Fruit fly (Drosophila melanogaster) whole organism, prepupa: Measurements from ENCODE around the gene Dlip2.

Experiments used
- Blimp-1 ChIP-seq: fragments of 200-800 bp; sonication (Bioruptor generic); optimal IDR thresholded peaks from 3 replicates; lab custom pipeline; 2017; ENCODE audit warnings: missing biosample characterization, missing genetic modification characterization, mild to moderate bottlenecking, moderate library complexity, missing genetic modification reagents
- CG10669 ChIP-seq: fragments of 200-800 bp; sonication (Bioruptor generic); optimal IDR thresholded peaks from 3 replicates; lab custom pipeline; 2018; ENCODE audit warnings: missing biosample characterization, mild to moderate bottlenecking, missing genetic modification characterization, moderate library complexity
- CG11902 ChIP-seq: fragments of 200-800 bp; sonication (Bioruptor generic); optimal IDR thresholded peaks from 3 replicates; lab custom pipeline; 2016; ENCODE audit warnings: missing biosample characterization, missing genetic modification characterization
- CG15336 ChIP-seq: fragments of 200-800 bp; sonication (Bioruptor generic); IDR thresholded peaks from 2 replicates; pipeline ENCODE4 v1.3.6; 2022; ENCODE audit warnings: missing biosample characterization, missing genetic modification characterization
- CG1621 ChIP-seq: fragments of 200-800 bp; sonication (Bioruptor generic); optimal IDR thresholded peaks from 3 replicates; lab custom pipeline; 2018; ENCODE audit warnings: missing biosample characterization, mild to moderate bottlenecking, missing genetic modification characterization
- CG16779 ChIP-seq: fragments of 200-800 bp; sonication (Bioruptor generic); optimal IDR thresholded peaks from 3 replicates; lab custom pipeline; 2017; ENCODE audit warnings: missing biosample characterization, mild to moderate bottlenecking, missing genetic modification characterization
- CG3032 ChIP-seq: fragments of 200-800 bp; optimal IDR thresholded peaks from 2 replicates; lab custom pipeline; 2019; ENCODE audit warnings: missing biosample characterization, mild to moderate bottlenecking, missing genetic modification characterization, moderate library complexity
- CG31627 ChIP-seq: fragments of 200-800 bp; sonication (Bioruptor generic); optimal IDR thresholded peaks from 3 replicates; lab custom pipeline; 2016; ENCODE audit warnings: missing biosample characterization, missing genetic modification characterization
- CG32006 ChIP-seq: fragments of 200-800 bp; sonication (Bioruptor generic); optimal IDR thresholded peaks from 3 replicates; lab custom pipeline; 2017; ENCODE audit warnings: missing biosample characterization, mild to moderate bottlenecking, missing genetic modification characterization
- CG34406 ChIP-seq: fragments of 200-800 bp; sonication (Bioruptor generic); optimal IDR thresholded peaks from 3 replicates; lab custom pipeline; 2016; ENCODE audit warnings: missing biosample characterization, missing genetic modification characterization
- CG3919 ChIP-seq: fragments of 200-800 bp; sonication (Bioruptor generic); optimal IDR thresholded peaks from 3 replicates; lab custom pipeline; 2016; ENCODE audit warnings: missing biosample characterization, missing genetic modification characterization
- CG6163 ChIP-seq: fragments of 200-800 bp; sonication (Bioruptor generic); IDR thresholded peaks from 3 replicates; pipeline ENCODE4 v1.3.6; 2022; ENCODE audit warnings: missing biosample characterization, missing genetic modification characterization
- CG6276 ChIP-seq: fragments of 200-800 bp; sonication (Bioruptor generic); optimal IDR thresholded peaks from 2 replicates; lab custom pipeline; 2017; ENCODE audit warnings: missing biosample characterization, mild to moderate bottlenecking, missing genetic modification characterization
- CG6792 ChIP-seq: fragments of 200-800 bp; sonication (Bioruptor generic); optimal IDR thresholded peaks from 3 replicates; lab custom pipeline; 2016; ENCODE audit warnings: missing biosample characterization, missing genetic modification characterization
- CG6808 ChIP-seq: fragments of 200-800 bp; sonication (Bioruptor generic); optimal IDR thresholded peaks from 3 replicates; lab custom pipeline; 2017; ENCODE audit warnings: missing biosample characterization, missing genetic modification characterization, mild to moderate bottlenecking, moderate library complexity, missing genetic modification reagents
- CG6854 ChIP-seq: fragments of 200-800 bp; sonication (Bioruptor generic); optimal IDR thresholded peaks from 2 replicates; lab custom pipeline; 2017; ENCODE audit warnings: missing biosample characterization, mild to moderate bottlenecking, missing genetic modification characterization
- CG7368 ChIP-seq: fragments of 200-800 bp; sonication (Bioruptor generic); optimal IDR thresholded peaks from 3 replicates; lab custom pipeline; 2016; ENCODE audit warnings: missing biosample characterization, missing genetic modification characterization
- CG8119 ChIP-seq: fragments of 200-800 bp; sonication (Bioruptor generic); IDR thresholded peaks from 3 replicates; pipeline ENCODE4 v1.3.6; 2022; ENCODE audit warnings: missing biosample characterization, missing genetic modification characterization
- CG8319 ChIP-seq: fragments of 200-800 bp; sonication (Bioruptor generic); optimal IDR thresholded peaks from 3 replicates; lab custom pipeline; 2016; ENCODE audit warnings: missing biosample characterization, missing genetic modification characterization
- CG9139 ChIP-seq: fragments of 200-800 bp; sonication (Bioruptor generic); optimal IDR thresholded peaks from 3 replicates; lab custom pipeline; 2017; ENCODE audit warnings: missing biosample characterization, mild to moderate bottlenecking, missing genetic modification characterization
- Eip75B ChIP-seq: fragments of 200-800 bp; sonication (Bioruptor generic); optimal IDR thresholded peaks from 3 replicates; lab custom pipeline; 2016; ENCODE audit warnings: missing biosample characterization, missing genetic modification characterization
- Eip93F ChIP-seq: fragments of 200-800 bp; sonication (Bioruptor generic); optimal IDR thresholded peaks from 2 replicates; lab custom pipeline; 2016; ENCODE audit warnings: missing biosample characterization, mild to moderate bottlenecking, missing genetic modification characterization
- Ets96B ChIP-seq: fragments of 200-800 bp; optimal IDR thresholded peaks from 2 replicates; lab custom pipeline; 2019; ENCODE audit warnings: missing biosample characterization, mild to moderate bottlenecking, missing genetic modification characterization, moderate library complexity
- Gug ChIP-seq: fragments of 200-800 bp; sonication (Bioruptor generic); IDR thresholded peaks from 2 replicates; pipeline ENCODE4 v1.3.6; 2022; ENCODE audit warnings: missing biosample characterization, missing genetic modification characterization
- Hr39 ChIP-seq: fragments of 200-800 bp; sonication (Bioruptor generic); optimal IDR thresholded peaks from 2 replicates; lab custom pipeline; 2016; ENCODE audit warnings: missing biosample characterization, missing genetic modification characterization
- Hr4 ChIP-seq: fragments of 200-800 bp; sonication (Bioruptor generic); optimal IDR thresholded peaks from 3 replicates; lab custom pipeline; 2016; ENCODE audit warnings: missing biosample characterization, missing genetic modification characterization
- Met ChIP-seq: fragments of 200-800 bp; sonication (Bioruptor generic); optimal IDR thresholded peaks from 3 replicates; lab custom pipeline; 2016; ENCODE audit warnings: missing biosample characterization, missing genetic modification characterization
- OdsH ChIP-seq: fragments of 200-800 bp; sonication (Bioruptor generic); optimal IDR thresholded peaks from 3 replicates; lab custom pipeline; 2016; ENCODE audit warnings: missing biosample characterization, missing genetic modification characterization
- Sox102F ChIP-seq: fragments of 200-800 bp; sonication (Bioruptor generic); optimal IDR thresholded peaks from 2 replicates; lab custom pipeline; 2016; ENCODE audit warnings: missing biosample characterization, mild to moderate bottlenecking, missing genetic modification characterization
- Sox14 ChIP-seq: fragments of 200-800 bp; sonication (Bioruptor generic); optimal IDR thresholded peaks from 3 replicates; lab custom pipeline; 2016; ENCODE audit warnings: missing biosample characterization, missing genetic modification characterization
- Sox15 ChIP-seq: fragments of 200-800 bp; sonication (Bioruptor generic); optimal IDR thresholded peaks from 3 replicates; lab custom pipeline; 2016; ENCODE audit warnings: missing biosample characterization, missing genetic modification characterization
- achi ChIP-seq: fragments of 200-800 bp; sonication (Bioruptor generic); optimal IDR thresholded peaks from 3 replicates; lab custom pipeline; 2016; ENCODE audit warnings: missing biosample characterization, missing genetic modification characterization
- acj6 ChIP-seq: fragments of 200-800 bp; sonication (Bioruptor generic); optimal IDR thresholded peaks from 3 replicates; lab custom pipeline; 2016; ENCODE audit warnings: missing biosample characterization, missing genetic modification characterization
- cyc ChIP-seq: fragments of 200-800 bp; sonication (Bioruptor generic); optimal IDR thresholded peaks from 3 replicates; lab custom pipeline; 2016; ENCODE audit warnings: missing biosample characterization, missing genetic modification characterization
- dac ChIP-seq: fragments of 200-800 bp; sonication (Bioruptor generic); optimal IDR thresholded peaks from 2 replicates; lab custom pipeline; 2017; ENCODE audit warnings: missing biosample characterization, mild to moderate bottlenecking, missing genetic modification characterization
- dsx ChIP-seq: fragments of 200-800 bp; optimal IDR thresholded peaks from 3 replicates; lab custom pipeline; 2019; ENCODE audit warnings: missing biosample characterization, mild to moderate bottlenecking, missing genetic modification characterization, moderate library complexity; ENCODE audit not compliant: poor library complexity, severe bottlenecking
- eg ChIP-seq: fragments of 200-800 bp; sonication (Bioruptor generic); IDR thresholded peaks from 3 replicates; pipeline ENCODE4 v1.3.6; 2022; ENCODE audit warnings: missing biosample characterization, missing genetic modification characterization
- esn ChIP-seq: fragments of 200-800 bp; sonication (Bioruptor generic); optimal IDR thresholded peaks from 2 replicates; lab custom pipeline; 2016; ENCODE audit warnings: missing biosample characterization, mild to moderate bottlenecking, missing genetic modification characterization, moderate library complexity
- fd85E ChIP-seq: fragments of 200-800 bp; sonication (Bioruptor generic); optimal IDR thresholded peaks from 3 replicates; lab custom pipeline; 2016; ENCODE audit warnings: missing biosample characterization, missing genetic modification characterization
- net ChIP-seq: fragments of 200-800 bp; sonication (Bioruptor generic); optimal IDR thresholded peaks from 3 replicates; lab custom pipeline; 2016; ENCODE audit warnings: missing biosample characterization, missing genetic modification characterization
- pdm3 ChIP-seq: fragments of 200-800 bp; sonication (Bioruptor generic); optimal IDR thresholded peaks from 3 replicates; lab custom pipeline; 2016; ENCODE audit warnings: missing biosample characterization, missing genetic modification characterization
- salr ChIP-seq, 2 experiments: fragments of 200-800 bp; sonication (Bioruptor generic); optimal IDR thresholded peaks; 3 replicates each; lab custom pipeline; 2016 to 2018; ENCODE audit warnings: missing biosample characterization in 2 of 2, missing genetic modification characterization in 2 of 2, mild to moderate bottlenecking in 1 of 2
- ss ChIP-seq, 2 experiments: fragments of 200-800 bp; sonication (Bioruptor generic); optimal IDR thresholded peaks; 2 replicates in 1 of 2; 3 replicates in 1 of 2; lab custom pipeline; 2017 to 2018; ENCODE audit warnings: mild to moderate bottlenecking in 2 of 2, missing biosample characterization in 2 of 2, missing genetic modification characterization in 2 of 2, moderate library complexity in 1 of 2
- svp ChIP-seq: fragments of 200-800 bp; sonication (Bioruptor generic); peaks from one replicate; lab custom pipeline; 2016; ENCODE audit warnings: missing biosample characterization, missing genetic modification characterization
- topi ChIP-seq: fragments of 200-800 bp; sonication (Bioruptor generic); optimal IDR thresholded peaks from 3 replicates; lab custom pipeline; 2016; ENCODE audit warnings: missing biosample characterization, missing genetic modification characterization
- vri ChIP-seq: fragments of 200-800 bp; sonication (Bioruptor generic); optimal IDR thresholded peaks from 3 replicates; lab custom pipeline; 2016; ENCODE audit warnings: missing biosample characterization, mild to moderate bottlenecking, missing genetic modification characterization

The Dlip2 gene

dm6 chr3R:4676981-4677665, 31.7 kb upstream of the Dlip2 start:
- peak; percentile 22 for TF ChIP-seq dsx (GFP tag; lab: Kevin White, UChicago)
- TF ChIP-seq acj6 (GFP tag; lab: Kevin White, UChicago) = no peak
- TF ChIP-seq CG10669 (GFP tag; lab: Kevin White, UChicago) = no peak

- TF ChIP-seq CG3032 (tag; lab: Kevin White, UChicago) (peak; percentile 22), Eip93F (GFP tag; lab: Kevin White, UChicago) (no peak), CG16779 (tag; lab: Kevin White, UChicago) (no peak), esn (GFP tag; lab: Kevin White, UChicago) (peak; percentile 86), salr (GFP tag; optimal IDR thresholded peaks at IDR 0.05; lab: Kevin White, UChicago) (peak in 1 of 2 experiments; percentile 90), CG6854 (GFP tag; lab: Kevin White, UChicago) (peak; percentile 45), acj6 (GFP tag; lab: Kevin White, UChicago) (peak; percentile 66), CG15336 (GFP tag; lab: Robert Waterston, UW) (no peak; the same call in 1 of the 2 replicates), CG9139 (GFP tag; lab: Kevin White, UChicago) (no peak), Hr4 (GFP tag; lab: Kevin White, UChicago) (peak; percentile 72), CG10669 (GFP tag; lab: Kevin White, UChicago) (no peak), pdm3 (GFP tag; lab: Kevin White, UChicago) (peak; percentile 64), CG1621 (tag; lab: Kevin White, UChicago) (no peak), CG34406 (GFP tag; lab: Kevin White, UChicago) (peak; percentile 54), svp (GFP tag; lab: Kevin White, UChicago) (peak; percentile 91), vri (no peak), Sox102F (GFP tag; lab: Kevin White, UChicago) (peak; percentile 58), CG11902 (peak; percentile 32), Hr39 (GFP tag; lab: Kevin White, UChicago) (peak; percentile 59), ss (GFP tag; optimal IDR thresholded peaks at IDR 0.05; lab: Kevin White, UChicago) (no peak), CG7368 (GFP tag; lab: Kevin White, UChicago) (no peak), CG6276 (peak; percentile 65), CG8119 (0 out of 3 replicates have a peak, but pooled peaks have one; percentile 25), CG3919 (GFP tag; lab: Kevin White, UChicago) (peak; percentile 62), CG8319 (no peak), net (GFP tag; lab: Kevin White, UChicago) (peak; percentile 60), CG31627 (GFP tag; lab: Kevin White, UChicago) (peak; percentile 64), OdsH (GFP tag; lab: Kevin White, UChicago) (peak; percentile 65), Sox15 (GFP tag; lab: Kevin White, UChicago) (peak; percentile 42), topi (peak; percentile 76), Blimp-1 (GFP tag; lab: Kevin White, UChicago) (peak; percentile 41), fd85E (GFP tag; lab: Kevin White, UChicago) (no peak), Met (peak; percentile 76), dac (peak; percentile 35), Ets96B (tag; lab: Kevin White, UChicago) (peak; percentile 31), Sox14 (GFP tag; lab: Kevin White, UChicago) (peak; percentile 62), eg (GFP tag; lab: Robert Waterston, UW) (0 out of 3 replicates have a peak, but pooled peaks have one; percentile 21), Eip75B (GFP tag; lab: Kevin White, UChicago) (peak; percentile 66), CG6808 (GFP tag; lab: Kevin White, UChicago) (peak; percentile 55), CG6792 (GFP tag; lab: Kevin White, UChicago) (peak; percentile 3), Gug (GFP tag; lab: Robert Waterston, UW) (no peak), achi (GFP tag; lab: Kevin White, UChicago) (peak; percentile 61), CG6163 (GFP tag; lab: Robert Waterston, UW) (no peak), cyc (GFP tag; lab: Kevin White, UChicago) (peak; percentile 66), CG32006 (GFP tag; lab: Kevin White, UChicago) (peak; percentile 86)
Observed at dm6 chr3R:4667399-4668201, 22.1 kb upstream of the Dlip2 start.
